Fruit fly (Drosophila melanogaster): ENCODE results near the gene CG9692.

DNA sequence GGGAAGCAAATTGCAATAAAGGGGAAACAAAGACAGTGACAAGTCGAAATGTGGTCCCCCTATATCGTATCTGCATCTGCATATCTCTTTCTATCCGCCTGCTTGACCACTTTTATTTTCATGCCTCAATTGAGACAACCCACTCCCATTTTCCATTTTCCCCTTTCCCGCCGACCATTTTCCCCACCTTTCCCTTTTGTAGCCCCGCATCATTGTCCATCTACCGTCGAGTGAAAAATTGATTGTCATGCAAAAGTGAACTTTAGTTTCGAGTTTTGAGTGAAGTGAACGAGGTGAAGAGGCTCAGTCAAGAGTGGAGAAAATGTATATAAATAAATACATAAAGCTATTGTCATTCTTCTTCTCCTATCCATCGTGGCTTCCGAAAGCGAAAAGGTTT lies 522 bp upstream of the CG9692 start:
- no peak for TF ChIP-seq Eip75B (GFP tag; optimal IDR thresholded peaks at IDR 0.05)
- TF ChIP-seq Hr39 (GFP tag; optimal IDR thresholded peaks at IDR 0.05), result no peak
- no peak for TF ChIP-seq Sox15 (GFP tag; optimal IDR thresholded peaks at IDR 0.05)
- TF ChIP-seq CG11294 (GFP tag; IDR thresholded peaks at IDR 0.05), result no peak

Data from whole organism, prepupa.